Worm (Caenorhabditis elegans) whole organism, midembryonic: ENCODE measurements around the gene sysm-1.

ENCODE experiments used
- flt-1 ChIP-seq: fragments of 200-800 bp; sonication (Bioruptor generic); IDR thresholded peaks from 2 replicates; pipeline ENCODE4 v1.3.6; 2022; ENCODE audit warnings: missing genetic modification characterization, missing compliant biosample characterization
- klf-2 ChIP-seq: fragments of 200-800 bp; sonication (Bioruptor generic); conservative IDR thresholded peaks from 2 replicates; pipeline ENCODE4 v1.3.6; 2022; ENCODE audit warnings: missing genetic modification reagents, missing genetic modification characterization, missing compliant biosample characterization
- ztf-29 ChIP-seq: fragments of 200-800 bp; sonication (Bioruptor generic); IDR thresholded peaks from 2 replicates; pipeline ENCODE4 v1.3.6; 2022; ENCODE audit warnings: missing genetic modification reagents, missing genetic modification characterization, missing compliant biosample characterization

DNA sequence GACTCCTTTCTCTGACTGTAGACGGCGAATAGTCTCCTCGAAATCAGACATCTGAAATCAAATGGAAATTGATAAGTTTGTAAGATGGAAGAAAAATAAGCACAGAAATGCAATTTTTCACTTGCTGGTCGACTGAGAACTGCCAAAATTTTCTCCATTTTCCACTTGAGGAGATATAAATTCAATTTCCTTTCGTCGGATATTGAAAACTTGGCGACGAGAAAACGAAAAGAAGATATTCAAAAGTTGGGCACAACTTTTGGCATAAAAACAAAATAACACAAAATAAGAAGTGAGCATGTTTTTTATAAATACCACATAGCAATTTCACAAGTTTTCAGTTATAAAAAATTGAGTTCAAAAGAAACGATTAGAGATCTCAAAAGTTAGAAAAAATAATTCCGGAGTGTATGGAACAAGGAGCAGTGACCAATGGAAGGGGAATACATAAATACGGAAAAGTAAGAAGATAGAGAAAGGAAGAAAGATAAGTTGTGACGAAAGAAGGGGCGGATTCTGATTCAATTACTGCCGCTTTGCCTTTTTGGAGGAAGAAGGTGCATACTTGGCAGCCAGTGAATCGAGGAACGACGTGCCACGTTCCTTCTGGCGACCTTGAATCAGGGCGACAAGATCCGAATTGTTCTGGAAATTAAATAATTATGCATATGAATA is 24.2 kb upstream of the sysm-1 start, which contains the start of gene dyrb-1:
- TF ChIP-seq flt-1 (GFP tag; lab: Robert Waterston, UW) (no peak), ztf-29 (GFP tag; lab: Robert Waterston, UW) (no peak), klf-2 (GFP tag; lab: Robert Waterston, UW) (no peak)
